Fruit fly (Drosophila melanogaster) whole organism, embryonic: ENCODE data around the gene CG33111.

Experiments used
- Adf1 ChIP-seq: fragments of 200-800 bp; sonication (Bioruptor generic); IDR thresholded peaks from 2 replicates; pipeline ENCODE4 v1.3.6; 2022; ENCODE audit warnings: missing biosample characterization, missing genetic modification characterization
- CG11723 ChIP-seq: fragments of 200-800 bp; sonication (Bioruptor generic); optimal IDR thresholded peaks from 2 replicates; lab custom pipeline; 2017; ENCODE audit warnings: missing biosample characterization, mild to moderate bottlenecking, missing genetic modification characterization
- CG1233 ChIP-seq: fragments of 200-800 bp; sonication (Bioruptor generic); optimal IDR thresholded peaks from 4 replicates; lab custom pipeline; 2018; ENCODE audit warnings: missing biosample characterization, mild to moderate bottlenecking, missing genetic modification characterization
- CG13287 ChIP-seq: fragments of 200-800 bp; sonication (Bioruptor generic); IDR thresholded peaks from 2 replicates; pipeline ENCODE4 v1.3.6; 2022; ENCODE audit warnings: missing biosample characterization, missing genetic modification characterization; ENCODE audit not compliant: partially characterized antibody
- CG17568 ChIP-seq: fragments of 200-800 bp; sonication (Bioruptor generic); optimal IDR thresholded peaks from 2 replicates; lab custom pipeline; 2018; ENCODE audit warnings: missing biosample characterization, mild to moderate bottlenecking, missing genetic modification characterization, moderate library complexity
- CG17612 ChIP-seq: fragments of 200-800 bp; sonication (Bioruptor generic); IDR thresholded peaks from 2 replicates; pipeline ENCODE4 v1.3.6; 2022; ENCODE audit warnings: missing biosample characterization, missing genetic modification characterization
- CG17912 ChIP-seq: fragments of 200-800 bp; sonication (Bioruptor generic); optimal IDR thresholded peaks from 2 replicates; lab custom pipeline; 2018; ENCODE audit warnings: missing biosample characterization, mild to moderate bottlenecking, missing genetic modification characterization
- CG18476 ChIP-seq: fragments of 200-800 bp; sonication (Bioruptor generic); optimal IDR thresholded peaks from 2 replicates; lab custom pipeline; 2016; ENCODE audit warnings: missing biosample characterization, mild to moderate bottlenecking, missing genetic modification characterization
- CG2889 ChIP-seq: fragments of 200-800 bp; sonication (Bioruptor generic); IDR thresholded peaks from 3 replicates; pipeline ENCODE4 v1.3.6; 2022; ENCODE audit warnings: missing biosample characterization, missing genetic modification characterization
- CG3847 ChIP-seq: fragments of 200-800 bp; sonication (Bioruptor generic); IDR thresholded peaks from 2 replicates; pipeline ENCODE4 v1.3.6; 2022; ENCODE audit warnings: missing biosample characterization, missing genetic modification characterization
- CG4360 ChIP-seq: fragments of 200-800 bp; sonication (Bioruptor generic); IDR thresholded peaks from 2 replicates; pipeline ENCODE4 v1.3.6; 2022; ENCODE audit warnings: missing biosample characterization, missing genetic modification characterization
- CG7357 ChIP-seq: fragments of 200-800 bp; sonication (Bioruptor generic); IDR thresholded peaks from 3 replicates; pipeline ENCODE4 v1.3.6; 2022; ENCODE audit warnings: missing biosample characterization, missing genetic modification characterization
- CG7987 ChIP-seq: fragments of 200-800 bp; sonication (Bioruptor generic); optimal IDR thresholded peaks from 2 replicates; lab custom pipeline; 2018; ENCODE audit warnings: missing biosample characterization, mild to moderate bottlenecking, missing genetic modification characterization, moderate library complexity
- CG8944 ChIP-seq: fragments of 200-800 bp; sonication (Bioruptor generic); optimal IDR thresholded peaks from 3 replicates; lab custom pipeline; 2016; ENCODE audit warnings: missing biosample characterization, missing genetic modification characterization
- CG9876 ChIP-seq: fragments of 200-800 bp; sonication (Bioruptor generic); optimal IDR thresholded peaks from 2 replicates; lab custom pipeline; 2016; ENCODE audit warnings: missing biosample characterization, missing genetic modification characterization
- CkIIα-i1 ChIP-seq: fragments of 200-800 bp; sonication (Bioruptor generic); IDR thresholded peaks from 2 replicates; pipeline ENCODE4 v1.3.6; 2022; ENCODE audit warnings: missing biosample characterization, missing genetic modification characterization
- D19A ChIP-seq: fragments of 200-800 bp; optimal IDR thresholded peaks from 3 replicates; lab custom pipeline; 2019; ENCODE audit warnings: missing biosample characterization, mild to moderate bottlenecking, missing genetic modification characterization, moderate library complexity
- Hr78 ChIP-seq, 2 experiments: fragments of 200-800 bp in 1 of 2; fragments of >200 bp in 1 of 2; sonication (Bioruptor generic) in 1 of 2; optimal IDR thresholded peaks; 2 replicates each; lab custom pipeline; 2017 to 2019; ENCODE audit warnings: missing biosample characterization in 2 of 2, missing genetic modification characterization in 2 of 2, mild to moderate bottlenecking in 1 of 2, moderate library complexity in 1 of 2
- Neu2 ChIP-seq: fragments of 200-800 bp; sonication (Bioruptor generic); optimal IDR thresholded peaks from 3 replicates; lab custom pipeline; 2016; ENCODE audit warnings: missing biosample characterization, missing genetic modification characterization, borderline replicate concordance
- Oaz ChIP-seq: fragments of 200-800 bp; sonication (Bioruptor generic); IDR thresholded peaks from 2 replicates; pipeline ENCODE4 v1.3.6; 2022; ENCODE audit warnings: missing biosample characterization, missing genetic modification characterization
- Optix ChIP-seq: fragments of 200-800 bp; sonication (Bioruptor generic); IDR thresholded peaks from 3 replicates; pipeline ENCODE4 v1.3.6; 2022; ENCODE audit warnings: missing biosample characterization, missing genetic modification characterization
- Side ChIP-seq: fragments of 200-800 bp; sonication (Bioruptor generic); optimal IDR thresholded peaks from 2 replicates; lab custom pipeline; 2016; ENCODE audit warnings: missing biosample characterization, missing genetic modification characterization
- Tbp ChIP-seq: fragments of >200 bp; optimal IDR thresholded peaks from 2 replicates; lab custom pipeline; 2018; ENCODE audit warnings: missing biosample characterization, missing genetic modification characterization
- btn ChIP-seq: fragments of 200-800 bp; sonication (Bioruptor generic); optimal IDR thresholded peaks from 2 replicates; lab custom pipeline; 2016; ENCODE audit warnings: missing biosample characterization, missing genetic modification characterization
- chif ChIP-seq, 2 experiments: fragments of 200-800 bp; sonication (Bioruptor generic); optimal IDR thresholded peaks; 3 replicates each; lab custom pipeline; 2016; ENCODE audit warnings: missing biosample characterization in 2 of 2, missing genetic modification characterization in 2 of 2
- fu2 ChIP-seq: fragments of 200-800 bp; sonication (Bioruptor generic); optimal IDR thresholded peaks from 2 replicates; lab custom pipeline; 2016; ENCODE audit warnings: missing biosample characterization, missing genetic modification characterization
- gce ChIP-seq: fragments of 200-800 bp; sonication (Bioruptor generic); IDR thresholded peaks from 3 replicates; pipeline ENCODE4 v1.3.6; 2022; ENCODE audit warnings: missing biosample characterization, missing genetic modification characterization
- grau ChIP-seq: fragments of 200-800 bp; optimal IDR thresholded peaks from 3 replicates; lab custom pipeline; 2019; ENCODE audit warnings: missing biosample characterization, mild to moderate bottlenecking, missing genetic modification characterization, moderate library complexity
- ham ChIP-seq: fragments of 200-800 bp; sonication (Bioruptor generic); IDR thresholded peaks from 2 replicates; pipeline ENCODE4 v1.3.6; 2022; ENCODE audit warnings: missing biosample characterization, missing genetic modification characterization
- hbn ChIP-seq: fragments of 200-800 bp; sonication (Bioruptor generic); IDR thresholded peaks from 2 replicates; pipeline ENCODE4 v1.3.6; 2022; ENCODE audit warnings: missing biosample characterization, missing genetic modification characterization; ENCODE audit not compliant: partially characterized antibody
- hkb ChIP-seq, 2 experiments: fragments of 200-800 bp in 1 of 2; fragments of >200 bp in 1 of 2; sonication (Bioruptor generic) in 1 of 2; IDR thresholded peaks in 1 of 2; optimal IDR thresholded peaks in 1 of 2; 2 replicates each; pipeline versions ENCODE4 v1.3.6 to Lab custom; 2017 to 2022; ENCODE audit warnings: missing biosample characterization in 1 of 2, missing genetic modification characterization in 1 of 2
- klu ChIP-seq: fragments of 200-800 bp; sonication (Bioruptor generic); IDR thresholded peaks from 2 replicates; pipeline ENCODE4 v1.3.6; 2022; ENCODE audit warnings: missing biosample characterization, missing genetic modification characterization
- lola ChIP-seq, 3 experiments: fragments of >200 bp in 2 of 3; fragments of 200-800 bp in 1 of 3; sonication (Bioruptor generic) in 1 of 3; optimal IDR thresholded peaks; 2 replicates each; lab custom pipeline; 2017 to 2019; ENCODE audit warnings: missing biosample characterization in 3 of 3, missing genetic modification characterization in 3 of 3, mild to moderate bottlenecking in 1 of 3, moderate library complexity in 1 of 3
- mld ChIP-seq: fragments of 200-800 bp; sonication (Bioruptor generic); IDR thresholded peaks from 3 replicates; pipeline ENCODE4 v1.3.6; 2022; ENCODE audit warnings: missing biosample characterization, missing genetic modification characterization; ENCODE audit not compliant: partially characterized antibody
- pnt ChIP-seq: fragments of 200-800 bp; sonication (Bioruptor generic); optimal IDR thresholded peaks from 3 replicates; lab custom pipeline; 2016; ENCODE audit warnings: missing biosample characterization, missing genetic modification characterization
- repo ChIP-seq: fragments of 200-800 bp; sonication (Bioruptor generic); optimal IDR thresholded peaks from 2 replicates; lab custom pipeline; 2016; ENCODE audit warnings: missing biosample characterization, missing genetic modification characterization
- run ChIP-seq: fragments of 200-800 bp; sonication (Bioruptor generic); optimal IDR thresholded peaks from 3 replicates; lab custom pipeline; 2018; ENCODE audit warnings: missing biosample characterization, mild to moderate bottlenecking, missing genetic modification characterization
- sd ChIP-seq: fragments of 200-800 bp; sonication (Bioruptor generic); optimal IDR thresholded peaks from 3 replicates; lab custom pipeline; 2018; ENCODE audit warnings: missing biosample characterization, mild to moderate bottlenecking, missing genetic modification characterization, moderate library complexity
- sisA ChIP-seq: fragments of 200-800 bp; sonication (Bioruptor generic); IDR thresholded peaks from 2 replicates; pipeline ENCODE4 v1.3.6; 2022; ENCODE audit warnings: missing biosample characterization, missing genetic modification characterization
- ssp ChIP-seq: fragments of 200-800 bp; sonication (Bioruptor generic); IDR thresholded peaks from 2 replicates; pipeline ENCODE4 v1.3.6; 2022; ENCODE audit warnings: missing biosample characterization, missing genetic modification characterization
- tgo ChIP-seq: fragments of 200-800 bp; sonication (Bioruptor generic); IDR thresholded peaks from 3 replicates; pipeline ENCODE4 v1.3.6; 2022; ENCODE audit warnings: missing biosample characterization, missing genetic modification characterization
- tin ChIP-seq: fragments of 200-800 bp; sonication (Bioruptor generic); optimal IDR thresholded peaks from 3 replicates; lab custom pipeline; 2016; ENCODE audit warnings: missing biosample characterization, missing genetic modification characterization
- trem ChIP-seq: fragments of 200-800 bp; optimal IDR thresholded peaks from 3 replicates; lab custom pipeline; 2019; ENCODE audit warnings: missing biosample characterization, mild to moderate bottlenecking, missing genetic modification characterization, moderate library complexity
- tup ChIP-seq: fragments of 200-800 bp; sonication (Bioruptor generic); optimal IDR thresholded peaks from 2 replicates; lab custom pipeline; 2016; ENCODE audit warnings: missing biosample characterization, mild to moderate bottlenecking, missing genetic modification characterization, moderate library complexity
- unc-4 ChIP-seq: fragments of 200-800 bp; sonication (Bioruptor generic); IDR thresholded peaks from 2 replicates; pipeline ENCODE4 v1.3.6; 2022; ENCODE audit warnings: missing biosample characterization, missing genetic modification characterization; ENCODE audit not compliant: partially characterized antibody
- zen ChIP-seq: fragments of 200-800 bp; sonication (Bioruptor generic); optimal IDR thresholded peaks from 3 replicates; lab custom pipeline; 2018; ENCODE audit warnings: missing biosample characterization, mild to moderate bottlenecking, missing genetic modification characterization, moderate library complexity
- zfh1 ChIP-seq: fragments of 200-800 bp; sonication (Bioruptor generic); IDR thresholded peaks from 3 replicates; pipeline ENCODE4 v1.3.6; 2022; ENCODE audit warnings: missing biosample characterization, missing genetic modification characterization

CG33111 gene

dm6 chr3R:23784925-23785680 lies 33.9 kb downstream of the CG33111 start (continued):
- TF ChIP-seq CG2889 = no peak
- peak; percentile 27 for TF ChIP-seq D19A
- no peak for TF ChIP-seq hbn (GFP tag; lab: Robert Waterston, UW)
- TF ChIP-seq CG8944 (GFP tag; lab: Kevin White, UChicago) = no peak
- no peak for TF ChIP-seq CG7357

DNA sequence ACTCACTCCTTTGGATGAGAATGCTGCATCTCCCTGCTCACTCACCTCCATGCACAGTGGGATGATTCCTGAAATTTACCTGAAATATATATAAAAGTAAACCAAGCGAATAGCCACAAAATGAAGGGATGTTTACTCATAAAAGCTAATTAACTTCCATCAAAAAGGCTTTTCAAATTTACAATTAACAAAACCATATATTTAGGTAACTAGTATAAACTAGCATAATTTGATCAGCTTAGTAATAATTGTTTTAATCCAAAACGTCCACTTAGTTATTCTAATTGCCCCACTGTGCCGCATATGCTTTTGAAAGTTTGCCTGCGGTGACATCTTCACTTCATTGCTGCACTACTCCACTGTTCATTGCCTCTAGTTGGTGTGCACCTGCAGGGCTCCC lies 35.1 kb downstream of the CG33111 start:
- TF ChIP-seq CG17568 = peak; percentile 43
- TF ChIP-seq CG11723 (GFP tag; lab: Kevin White, UChicago) = peak; percentile 76
- peak; percentile 61 for TF ChIP-seq pnt (GFP tag; lab: Kevin White, UChicago)
- peak; percentile 60 for TF ChIP-seq zen (tag; lab: Kevin White, UChicago)
- TF ChIP-seq fu2 (GFP tag; lab: Kevin White, UChicago) = no peak
- TF ChIP-seq sisA (GFP tag; lab: Robert Waterston, UW) = peak; percentile 79
- TF ChIP-seq sd = no peak
- peak; percentile 62 for TF ChIP-seq tin (GFP tag; lab: Kevin White, UChicago)
- peak; percentile 10 for TF ChIP-seq CG8944 (GFP tag; lab: Kevin White, UChicago)
- peak; percentile 76 for TF ChIP-seq D19A
- 0 out of 2 replicates have a peak, but pooled peaks have one; percentile 33 for TF ChIP-seq Oaz (GFP tag; lab: Robert Waterston, UW)
- no peak for TF ChIP-seq CG4360 (GFP tag; lab: Robert Waterston, UW)
- TF ChIP-seq CG1233 (GFP tag; lab: Kevin White, UChicago) = peak; percentile 67
- TF ChIP-seq unc-4 (GFP tag; lab: Robert Waterston, UW) = no peak
- peak in 1 of 3 experiments; percentile 91 for TF ChIP-seq lola (GFP tag; optimal IDR thresholded peaks at IDR 0.05; lab: Kevin White, UChicago)
- TF ChIP-seq gce (GFP tag; lab: Robert Waterston, UW) = peak; percentile 52; the same call in 1 of the 3 replicates
- no peak for TF ChIP-seq hkb (optimal IDR thresholded peaks at IDR 0.05; lab: Kevin White, UChicago)
- TF ChIP-seq hkb (GFP tag; IDR thresholded peaks at IDR 0.05; lab: Robert Waterston, UW) = peak; percentile 77
- TF ChIP-seq Optix (GFP tag; lab: Robert Waterston, UW) = 0 out of 3 replicates have a peak, but pooled peaks have one; percentile 30
- TF ChIP-seq chif (GFP tag; optimal IDR thresholded peaks at IDR 0.05; lab: Kevin White, UChicago) = peak; percentile 69 to 83
- peak in 1 of 2 experiments; percentile 46 for TF ChIP-seq Hr78 (GFP tag; optimal IDR thresholded peaks at IDR 0.05; lab: Kevin White, UChicago)
- no peak for TF ChIP-seq Tbp
- 0 out of 2 replicates have a peak, but pooled peaks have one; percentile 26 for TF ChIP-seq ssp (GFP tag; lab: Robert Waterston, UW)
- peak; percentile 50 for TF ChIP-seq CG3847 (GFP tag; lab: Robert Waterston, UW)
- no peak for TF ChIP-seq CG17912
- TF ChIP-seq repo = no peak
- TF ChIP-seq CG18476 (GFP tag; lab: Kevin White, UChicago) = peak; percentile 76
- TF ChIP-seq CG9876 = peak; percentile 10
- peak; percentile 82 for TF ChIP-seq trem (tag; lab: Kevin White, UChicago)
- no peak for TF ChIP-seq CG13287 (GFP tag; lab: Robert Waterston, UW)
- peak; percentile 29 for TF ChIP-seq btn (GFP tag; lab: Kevin White, UChicago)
- TF ChIP-seq mld (GFP tag; lab: Robert Waterston, UW) = no peak
- TF ChIP-seq klu = no peak
- no peak for TF ChIP-seq CkIIα-i1 (GFP tag; lab: Robert Waterston, UW)
- TF ChIP-seq tup (GFP tag; lab: Kevin White, UChicago) = peak; percentile 54
- no peak for TF ChIP-seq CG17612 (GFP tag; lab: Robert Waterston, UW)
- peak; percentile 53 for TF ChIP-seq run (tag; lab: Kevin White, UChicago)
- TF ChIP-seq CG7987 (GFP tag; lab: Kevin White, UChicago) = no peak
- no peak for TF ChIP-seq Neu2 (GFP tag; lab: Kevin White, UChicago)
- TF ChIP-seq Adf1 (GFP tag; lab: Robert Waterston, UW) = no peak
- peak; percentile 39 for TF ChIP-seq Side (GFP tag; lab: Kevin White, UChicago)
- TF ChIP-seq tgo (GFP tag; lab: Robert Waterston, UW) = peak; percentile 34; the same call in 2 of the 3 replicates
- TF ChIP-seq zfh1 (GFP tag; lab: Robert Waterston, UW) = peak; percentile 82
- TF ChIP-seq ham (GFP tag; lab: Robert Waterston, UW) = no peak
- peak; percentile 75 for TF ChIP-seq grau
